Fruit fly (Drosophila melanogaster) whole organism, embryonic: Measurements from ENCODE around the gene Vdup1.

ENCODE experiments used
- CG11696 ChIP-seq: fragments of 200-800 bp; sonication (Bioruptor generic); IDR thresholded peaks from 2 replicates; pipeline ENCODE4 v1.3.6; 2022; ENCODE audit warnings: missing biosample characterization, missing genetic modification characterization
- CG14050 ChIP-seq: fragments of 200-800 bp; sonication (Bioruptor generic); IDR thresholded peaks from 3 replicates; pipeline ENCODE4 v1.3.6; 2022; ENCODE audit warnings: missing biosample characterization, missing genetic modification characterization
- CG16779 ChIP-seq: fragments of 200-800 bp; sonication (Bioruptor generic); IDR thresholded peaks from 2 replicates; pipeline ENCODE4 v1.3.6; 2022; ENCODE audit warnings: missing biosample characterization, missing genetic modification characterization
- CG30403 ChIP-seq: fragments of 200-800 bp; sonication (Bioruptor generic); optimal IDR thresholded peaks from 3 replicates; lab custom pipeline; 2016; ENCODE audit warnings: missing biosample characterization, missing genetic modification characterization
- CG31365 ChIP-seq: fragments of 200-800 bp; sonication (Bioruptor generic); optimal IDR thresholded peaks from 2 replicates; lab custom pipeline; 2018; ENCODE audit warnings: missing biosample characterization, mild to moderate bottlenecking, missing genetic modification characterization
- CG31388 ChIP-seq: fragments of 200-800 bp; sonication (Bioruptor generic); optimal IDR thresholded peaks from 2 replicates; lab custom pipeline; 2016; ENCODE audit warnings: missing biosample characterization, missing genetic modification characterization
- CG4404 ChIP-seq: fragments of 200-800 bp; sonication (Bioruptor generic); IDR thresholded peaks from 2 replicates; pipeline ENCODE4 v1.3.6; 2022; ENCODE audit warnings: missing biosample characterization, missing genetic modification characterization
- CG6254 ChIP-seq: fragments of 200-800 bp; sonication (Bioruptor generic); optimal IDR thresholded peaks from 3 replicates; lab custom pipeline; 2017; ENCODE audit warnings: mild to moderate bottlenecking, missing biosample characterization, missing genetic modification reagents, missing genetic modification characterization
- CG7556 ChIP-seq: fragments of 200-800 bp; sonication (Bioruptor generic); optimal IDR thresholded peaks from 2 replicates; lab custom pipeline; 2017; ENCODE audit warnings: missing biosample characterization, mild to moderate bottlenecking, missing genetic modification characterization
- CG7963 ChIP-seq: fragments of 200-800 bp; sonication (Bioruptor generic); IDR thresholded peaks from 3 replicates; pipeline ENCODE4 v1.3.6; 2022; ENCODE audit warnings: missing biosample characterization, missing genetic modification characterization; ENCODE audit not compliant: partially characterized antibody
- CG7987 ChIP-seq: fragments of 200-800 bp; sonication (Bioruptor generic); optimal IDR thresholded peaks from 2 replicates; lab custom pipeline; 2018; ENCODE audit warnings: missing biosample characterization, mild to moderate bottlenecking, missing genetic modification characterization, moderate library complexity
- CG8290 ChIP-seq, 3 experiments: fragments of 200-800 bp; sonication (Bioruptor generic); optimal IDR thresholded peaks; 2 replicates each; lab custom pipeline; 2016 to 2019; ENCODE audit warnings: missing biosample characterization in 3 of 3, missing genetic modification characterization in 3 of 3, mild to moderate bottlenecking in 2 of 3, moderate library complexity in 1 of 3
- CG8359 ChIP-seq: fragments of 200-800 bp; sonication (Bioruptor generic); optimal IDR thresholded peaks from 2 replicates; lab custom pipeline; 2017; ENCODE audit warnings: missing biosample characterization, mild to moderate bottlenecking, missing genetic modification characterization, borderline replicate concordance
- CG8924 ChIP-seq: fragments of 200-800 bp; optimal IDR thresholded peaks from 3 replicates; lab custom pipeline; 2019; ENCODE audit warnings: missing biosample characterization, mild to moderate bottlenecking, missing genetic modification characterization, moderate library complexity
- CG9215 ChIP-seq: fragments of 200-800 bp; sonication (Bioruptor generic); IDR thresholded peaks from 2 replicates; pipeline ENCODE4 v1.3.6; 2022; ENCODE audit warnings: missing biosample characterization, missing genetic modification characterization
- Dad ChIP-seq: fragments of 200-800 bp; sonication (Bioruptor generic); optimal IDR thresholded peaks from 3 replicates; lab custom pipeline; 2016; ENCODE audit warnings: missing biosample characterization, missing genetic modification characterization
- Dbx ChIP-seq: fragments of 200-800 bp; sonication (Bioruptor generic); IDR thresholded peaks from 3 replicates; pipeline ENCODE4 v1.3.6; 2022; ENCODE audit warnings: missing biosample characterization, missing genetic modification characterization
- Dip2 ChIP-seq: fragments of 200-800 bp; sonication (Bioruptor generic); IDR thresholded peaks from 2 replicates; pipeline ENCODE4 v1.3.6; 2022; ENCODE audit warnings: missing biosample characterization, missing genetic modification characterization
- Doc2 ChIP-seq: fragments of 200-800 bp; sonication (Bioruptor generic); IDR thresholded peaks from 2 replicates; pipeline ENCODE4 v1.3.6; 2022; ENCODE audit warnings: missing biosample characterization, missing genetic modification characterization
- Myb ChIP-seq: fragments of 200-800 bp; sonication (Bioruptor generic); optimal IDR thresholded peaks from 2 replicates; lab custom pipeline; 2016; ENCODE audit warnings: missing biosample characterization, missing genetic modification characterization
- Nf-YC ChIP-seq: fragments of 200-800 bp; optimal IDR thresholded peaks from 3 replicates; lab custom pipeline; 2019; ENCODE audit warnings: missing biosample characterization, mild to moderate bottlenecking, missing genetic modification characterization, moderate library complexity
- PHDP ChIP-seq: fragments of 200-800 bp; sonication (Bioruptor generic); optimal IDR thresholded peaks from 3 replicates; lab custom pipeline; 2018; ENCODE audit warnings: missing biosample characterization, mild to moderate bottlenecking, missing genetic modification characterization, moderate library complexity
- Six4 ChIP-seq: fragments of 200-800 bp; sonication (Bioruptor generic); optimal IDR thresholded peaks from 2 replicates; lab custom pipeline; 2016; ENCODE audit warnings: missing biosample characterization, missing genetic modification characterization
- Sry-β ChIP-seq: fragments of 200-800 bp; sonication (Bioruptor generic); optimal IDR thresholded peaks from 2 replicates; lab custom pipeline; 2018; ENCODE audit warnings: missing biosample characterization, mild to moderate bottlenecking, missing genetic modification characterization, moderate library complexity
- Xbp1 ChIP-seq: fragments of 200-800 bp; sonication (Bioruptor generic); optimal IDR thresholded peaks from 3 replicates; lab custom pipeline; 2016; ENCODE audit warnings: missing biosample characterization, mild to moderate bottlenecking, missing genetic modification characterization
- abd-A ChIP-seq: fragments of 200-800 bp; sonication (Bioruptor generic); optimal IDR thresholded peaks from 3 replicates; lab custom pipeline; 2019; ENCODE audit warnings: missing biosample characterization, mild to moderate bottlenecking, missing genetic modification characterization, moderate library complexity
- ap ChIP-seq: fragments of 200-800 bp; sonication (Bioruptor generic); IDR thresholded peaks from 2 replicates; pipeline ENCODE4 v1.3.6; 2022; ENCODE audit warnings: missing biosample characterization, missing genetic modification characterization
- ase ChIP-seq: fragments of 200-800 bp; sonication (Bioruptor generic); IDR thresholded peaks from 3 replicates; pipeline ENCODE4 v1.3.6; 2022; ENCODE audit warnings: missing biosample characterization, missing genetic modification characterization
- az2 ChIP-seq: fragments of 200-800 bp; sonication (Bioruptor generic); optimal IDR thresholded peaks from 3 replicates; lab custom pipeline; 2016; ENCODE audit warnings: missing biosample characterization, missing genetic modification characterization
- bowl ChIP-seq: fragments of 200-800 bp; sonication (Bioruptor generic); IDR thresholded peaks from 2 replicates; pipeline ENCODE4 v1.3.6; 2022; ENCODE audit warnings: missing biosample characterization, missing genetic modification characterization
- bsh ChIP-seq, 2 experiments: fragments of 200-800 bp; sonication (Bioruptor generic); optimal IDR thresholded peaks; 2 replicates each; lab custom pipeline; 2017 to 2018; ENCODE audit warnings: mild to moderate bottlenecking in 2 of 2, missing biosample characterization in 2 of 2, missing genetic modification characterization in 2 of 2, moderate library complexity in 1 of 2
- cas ChIP-seq: fragments of 200-800 bp; sonication (Bioruptor generic); IDR thresholded peaks from 2 replicates; pipeline ENCODE4 v1.3.6; 2022; ENCODE audit warnings: missing biosample characterization, missing genetic modification characterization
- chm ChIP-seq: fragments of 200-800 bp; sonication (Bioruptor generic); IDR thresholded peaks from 2 replicates; pipeline ENCODE4 v1.3.6; 2022; ENCODE audit warnings: missing biosample characterization, missing genetic modification characterization
- croc ChIP-seq: fragments of 200-800 bp; sonication (Bioruptor generic); conservative IDR thresholded peaks from 3 replicates; pipeline ENCODE4 v1.3.6; 2022; ENCODE audit warnings: missing biosample characterization, missing genetic modification characterization
- dm ChIP-seq: fragments of 200-800 bp; sonication (Bioruptor generic); optimal IDR thresholded peaks from 3 replicates; lab custom pipeline; 2016; ENCODE audit warnings: missing biosample characterization, missing genetic modification characterization
- eyg ChIP-seq: fragments of 200-800 bp; sonication (Bioruptor generic); optimal IDR thresholded peaks from 3 replicates; lab custom pipeline; 2016; ENCODE audit warnings: missing biosample characterization, missing genetic modification characterization
- h ChIP-seq: fragments of >200 bp; optimal IDR thresholded peaks from 2 replicates; lab custom pipeline; 2017
- ham ChIP-seq: fragments of 200-800 bp; sonication (Bioruptor generic); IDR thresholded peaks from 2 replicates; pipeline ENCODE4 v1.3.6; 2022; ENCODE audit warnings: missing biosample characterization, missing genetic modification characterization
- hb ChIP-seq: fragments of 200-800 bp; sonication (Bioruptor generic); IDR thresholded peaks from 3 replicates; pipeline ENCODE4 v1.3.6; 2022; ENCODE audit warnings: missing biosample characterization, missing genetic modification characterization; ENCODE audit not compliant: partially characterized antibody
- mam ChIP-seq: fragments of 200-800 bp; sonication (Bioruptor generic); optimal IDR thresholded peaks from 3 replicates; lab custom pipeline; 2016; ENCODE audit warnings: missing biosample characterization, missing genetic modification characterization
- nmo ChIP-seq: fragments of 200-800 bp; sonication (Bioruptor generic); optimal IDR thresholded peaks from 2 replicates; lab custom pipeline; 2018; ENCODE audit warnings: missing biosample characterization, mild to moderate bottlenecking, missing genetic modification characterization, moderate library complexity
- org-1 ChIP-seq: fragments of 200-800 bp; sonication (Bioruptor generic); optimal IDR thresholded peaks from 2 replicates; lab custom pipeline; 2017; ENCODE audit warnings: missing biosample characterization, missing genetic modification characterization
- salm ChIP-seq: fragments of 200-800 bp; sonication (Bioruptor generic); optimal IDR thresholded peaks from 2 replicates; lab custom pipeline; 2018; ENCODE audit warnings: missing biosample characterization, mild to moderate bottlenecking, missing genetic modification characterization
- sens-2 ChIP-seq: fragments of 200-800 bp; sonication (Bioruptor generic); IDR thresholded peaks from 2 replicates; pipeline ENCODE4 v1.3.6; 2022; ENCODE audit warnings: missing biosample characterization, missing genetic modification characterization
- seq ChIP-seq: fragments of 200-800 bp; sonication (Bioruptor generic); IDR thresholded peaks from 2 replicates; pipeline ENCODE4 v1.3.6; 2022; ENCODE audit warnings: missing biosample characterization, missing genetic modification characterization
- sima ChIP-seq: fragments of 200-800 bp; sonication (Bioruptor generic); optimal IDR thresholded peaks from 2 replicates; lab custom pipeline; 2016; ENCODE audit warnings: missing biosample characterization, missing genetic modification characterization
- stc ChIP-seq: fragments of 200-800 bp; sonication (Bioruptor generic); IDR thresholded peaks from 2 replicates; pipeline ENCODE4 v1.3.6; 2022; ENCODE audit warnings: missing biosample characterization, missing genetic modification characterization
- stwl ChIP-seq: fragments of 200-800 bp; sonication (Bioruptor generic); optimal IDR thresholded peaks from 3 replicates; lab custom pipeline; 2018; ENCODE audit warnings: missing biosample characterization, mild to moderate bottlenecking, missing genetic modification characterization, moderate library complexity
- vvl ChIP-seq: fragments of 200-800 bp; sonication (Bioruptor generic); IDR thresholded peaks from 2 replicates; pipeline ENCODE4 v1.3.6; 2022; ENCODE audit warnings: missing biosample characterization, missing genetic modification characterization

Gene Vdup1

dm6 chr3L:199754-200596 lies 21.2 kb upstream of the Vdup1 start, which contains the start of the genes rno and mri (continued):
- TF ChIP-seq Doc2 (GFP tag; lab: Robert Waterston, UW) (no peak), stc (GFP tag; lab: Robert Waterston, UW) (peak; percentile 63; the same call in 1 of the 2 replicates), org-1 (GFP tag; lab: Kevin White, UChicago) (no peak), CG31365 (no peak), CG16779 (0 out of 2 replicates have a peak, but pooled peaks have one; percentile 21), sens-2 (GFP tag; lab: Robert Waterston, UW) (peak; percentile 35; the same call in 1 of the 2 replicates), CG31388 (GFP tag; lab: Kevin White, UChicago) (no peak), Six4 (GFP tag; lab: Kevin White, UChicago) (peak; percentile 61), cas (GFP tag; lab: Robert Waterston, UW) (no peak), eyg (GFP tag; lab: Kevin White, UChicago) (no peak), ap (peak; percentile 50), CG14050 (peak; percentile 40; the same call in 1 of the 3 replicates), CG8290 (GFP tag; optimal IDR thresholded peaks at IDR 0.05; lab: Kevin White, UChicago) (peak; percentile 16), CG8290 (tag; optimal IDR thresholded peaks at IDR 0.05; lab: Kevin White, UChicago) (peak in 1 of 2 experiments; percentile 3), Dbx (GFP tag; lab: Robert Waterston, UW) (peak; percentile 81), nmo (GFP tag; lab: Kevin White, UChicago) (peak; percentile 86), bsh (GFP tag; optimal IDR thresholded peaks at IDR 0.05; lab: Kevin White, UChicago) (peak in 1 of 2 experiments; percentile 71), Dad (no peak), CG6254 (GFP tag; lab: Kevin White, UChicago) (no peak), salm (tag; lab: Kevin White, UChicago) (no peak), bowl (GFP tag; lab: Robert Waterston, UW) (no peak), CG7987 (no peak), h (lab: Kevin White, UChicago) (no peak), CG7963 (GFP tag; lab: Robert Waterston, UW) (peak; percentile 86), stwl (tag; lab: Kevin White, UChicago) (peak; percentile 63), seq (GFP tag; lab: Robert Waterston, UW) (no peak), CG9215 (GFP tag; lab: Robert Waterston, UW) (peak; percentile 73), Nf-YC (tag; lab: Kevin White, UChicago) (peak; percentile 70), sima (no peak), CG8359 (GFP tag; lab: Kevin White, UChicago) (no peak), abd-A (tag; lab: Kevin White, UChicago) (no peak), croc (peak; percentile 19; the same call in 1 of the 3 replicates), ase (GFP tag; lab: Robert Waterston, UW) (peak; percentile 69; the same call in 2 of the 3 replicates), PHDP (tag; lab: Kevin White, UChicago) (peak; percentile 67), CG7556 (GFP tag; lab: Kevin White, UChicago) (peak; percentile 69), CG4404 (GFP tag; lab: Robert Waterston, UW) (peak; percentile 38; the same call in 1 of the 2 replicates), Sry-β (no peak), ham (GFP tag; lab: Robert Waterston, UW) (no peak), hb (peak; percentile 87), mam (peak; percentile 32), Dip2 (GFP tag; lab: Robert Waterston, UW) (no peak), az2 (peak; percentile 73), CG8924 (tag; lab: Kevin White, UChicago) (peak; percentile 85), Xbp1 (GFP tag; lab: Kevin White, UChicago) (peak; percentile 66), CG30403 (GFP tag; lab: Kevin White, UChicago) (peak; percentile 82), Myb (GFP tag; lab: Kevin White, UChicago) (no peak), dm (GFP tag; lab: Kevin White, UChicago) (no peak), chm (peak; percentile 50), CG11696 (GFP tag; lab: Robert Waterston, UW) (peak; percentile 53), vvl (GFP tag; lab: Robert Waterston, UW) (peak; percentile 81)
